Worm (Caenorhabditis elegans) whole organism, L4/young adult: Measurements from ENCODE around the gene C09E7.10.

Experiments
- dao-5 ChIP-seq: sonication (generic microtip); optimal IDR thresholded peaks from 2 replicates; lab custom pipeline; 2016; ENCODE audit warnings: missing genotype, missing genetic modification characterization, moderate library complexity, missing compliant biosample characterization
- him-1 ChIP-seq: sonication (generic microtip); optimal IDR thresholded peaks from 2 replicates; lab custom pipeline; 2016; ENCODE audit warnings: missing genotype, missing genetic modification reagents, missing genetic modification characterization, missing compliant biosample characterization

- TF ChIP-seq him-1 (tag; lab: Kevin White, UChicago) (no peak), dao-5 (tag; lab: Kevin White, UChicago) (no peak)
Measured at ce11 chrIII:6479439-6479838, 40.4 kb downstream of the C09E7.10 start.
